Fruit fly (Drosophila melanogaster) whole organism, embryonic: ENCODE measurements around the gene CG10581.

Experiments used
- CG10321 ChIP-seq: fragments of 200-800 bp; sonication (Bioruptor generic); IDR thresholded peaks from 2 replicates; pipeline ENCODE4 v1.3.6; 2022; ENCODE audit warnings: missing biosample characterization, missing genetic modification characterization
- CG10462 ChIP-seq: fragments of 200-800 bp; sonication (Bioruptor generic); optimal IDR thresholded peaks from 2 replicates; lab custom pipeline; 2016; ENCODE audit warnings: missing biosample characterization, missing genetic modification characterization
- CG10979 ChIP-seq: fragments of 200-800 bp; sonication (Bioruptor generic); optimal IDR thresholded peaks from 2 replicates; lab custom pipeline; 2018; ENCODE audit warnings: missing biosample characterization, mild to moderate bottlenecking, missing genetic modification characterization, moderate library complexity
- CG13287 ChIP-seq: fragments of 200-800 bp; sonication (Bioruptor generic); IDR thresholded peaks from 2 replicates; pipeline ENCODE4 v1.3.6; 2022; ENCODE audit warnings: missing biosample characterization, missing genetic modification characterization; ENCODE audit not compliant: partially characterized antibody
- CG17912 ChIP-seq: fragments of 200-800 bp; sonication (Bioruptor generic); optimal IDR thresholded peaks from 2 replicates; lab custom pipeline; 2018; ENCODE audit warnings: missing biosample characterization, mild to moderate bottlenecking, missing genetic modification characterization
- CG1832 ChIP-seq: fragments of 200-800 bp; sonication (Bioruptor generic); optimal IDR thresholded peaks from 2 replicates; lab custom pipeline; 2017; ENCODE audit warnings: missing biosample characterization, mild to moderate bottlenecking, missing genetic modification characterization, inconsistent platforms
- CG18764 ChIP-seq: fragments of 200-800 bp; sonication (Bioruptor generic); optimal IDR thresholded peaks from 3 replicates; lab custom pipeline; 2016; ENCODE audit warnings: missing biosample characterization, missing genetic modification characterization
- CG2120 ChIP-seq: fragments of 200-800 bp; sonication (Bioruptor generic); optimal IDR thresholded peaks from 3 replicates; lab custom pipeline; 2016; ENCODE audit warnings: missing biosample characterization, missing genetic modification characterization
- CG2202 ChIP-seq: fragments of 200-800 bp; sonication (Bioruptor generic); optimal IDR thresholded peaks from 2 replicates; lab custom pipeline; 2018; ENCODE audit warnings: missing biosample characterization, mild to moderate bottlenecking, missing genetic modification characterization
- CG2889 ChIP-seq: fragments of 200-800 bp; sonication (Bioruptor generic); IDR thresholded peaks from 3 replicates; pipeline ENCODE4 v1.3.6; 2022; ENCODE audit warnings: missing biosample characterization, missing genetic modification characterization
- CG34224 ChIP-seq: fragments of 200-800 bp; sonication (Bioruptor generic); IDR thresholded peaks from 3 replicates; pipeline ENCODE4 v1.3.6; 2022; ENCODE audit warnings: missing biosample characterization, missing genetic modification characterization; ENCODE audit not compliant: partially characterized antibody
- CG3995 ChIP-seq: fragments of 200-800 bp; sonication (Bioruptor generic); optimal IDR thresholded peaks from 3 replicates; lab custom pipeline; 2016; ENCODE audit warnings: missing biosample characterization, missing genetic modification characterization
- CG7271 ChIP-seq: fragments of 200-800 bp; sonication (Bioruptor generic); optimal IDR thresholded peaks from 2 replicates; lab custom pipeline; 2018; ENCODE audit warnings: missing biosample characterization, mild to moderate bottlenecking, missing genetic modification characterization, moderate library complexity
- CG7745 ChIP-seq: fragments of 200-800 bp; sonication (Bioruptor generic); optimal IDR thresholded peaks from 2 replicates; lab custom pipeline; 2018; ENCODE audit warnings: missing biosample characterization, mild to moderate bottlenecking, missing genetic modification characterization, moderate library complexity
- CG7987 ChIP-seq: fragments of 200-800 bp; sonication (Bioruptor generic); optimal IDR thresholded peaks from 2 replicates; lab custom pipeline; 2018; ENCODE audit warnings: missing biosample characterization, mild to moderate bottlenecking, missing genetic modification characterization, moderate library complexity
- CG8089 ChIP-seq: fragments of 200-800 bp; sonication (Bioruptor generic); optimal IDR thresholded peaks from 3 replicates; lab custom pipeline; 2016; ENCODE audit warnings: missing biosample characterization, missing genetic modification characterization
- CG8281 ChIP-seq: fragments of 200-800 bp; sonication (Bioruptor generic); optimal IDR thresholded peaks from 2 replicates; lab custom pipeline; 2018; ENCODE audit warnings: missing biosample characterization, mild to moderate bottlenecking, missing genetic modification characterization, moderate library complexity
- CG9437 ChIP-seq: fragments of 200-800 bp; sonication (Bioruptor generic); optimal IDR thresholded peaks from 2 replicates; lab custom pipeline; 2018; ENCODE audit warnings: missing biosample characterization, mild to moderate bottlenecking, missing genetic modification characterization
- Dbx ChIP-seq: fragments of 200-800 bp; sonication (Bioruptor generic); IDR thresholded peaks from 3 replicates; pipeline ENCODE4 v1.3.6; 2022; ENCODE audit warnings: missing biosample characterization, missing genetic modification characterization
- Deaf1 ChIP-seq: fragments of 200-800 bp; optimal IDR thresholded peaks from 3 replicates; lab custom pipeline; 2019; ENCODE audit warnings: missing biosample characterization, mild to moderate bottlenecking, missing genetic modification characterization, moderate library complexity
- Dek ChIP-seq: fragments of 200-800 bp; sonication (Bioruptor generic); optimal IDR thresholded peaks from 3 replicates; lab custom pipeline; 2019; ENCODE audit warnings: missing biosample characterization, mild to moderate bottlenecking, missing genetic modification characterization, moderate library complexity
- Eip74EF ChIP-seq, 2 experiments: fragments of 200-800 bp in 1 of 2; fragments of >200 bp in 1 of 2; sonication (Bioruptor generic) in 1 of 2; optimal IDR thresholded peaks; 2 replicates each; lab custom pipeline; 2017 to 2019; ENCODE audit warnings: missing biosample characterization in 2 of 2, missing genetic modification characterization in 2 of 2, mild to moderate bottlenecking in 1 of 2, moderate library complexity in 1 of 2
- Elba2 ChIP-seq: fragments of 200-800 bp; sonication (Bioruptor generic); optimal IDR thresholded peaks from 3 replicates; lab custom pipeline; 2016; ENCODE audit warnings: missing biosample characterization, missing genetic modification characterization
- Neu2 ChIP-seq: fragments of 200-800 bp; sonication (Bioruptor generic); optimal IDR thresholded peaks from 3 replicates; lab custom pipeline; 2016; ENCODE audit warnings: missing biosample characterization, missing genetic modification characterization, borderline replicate concordance
- Oaz ChIP-seq: fragments of 200-800 bp; sonication (Bioruptor generic); IDR thresholded peaks from 2 replicates; pipeline ENCODE4 v1.3.6; 2022; ENCODE audit warnings: missing biosample characterization, missing genetic modification characterization
- Oli ChIP-seq: fragments of 200-800 bp; sonication (Bioruptor generic); optimal IDR thresholded peaks from 2 replicates; lab custom pipeline; 2018; ENCODE audit warnings: missing biosample characterization, mild to moderate bottlenecking, missing genetic modification characterization, moderate library complexity
- PHDP ChIP-seq: fragments of 200-800 bp; sonication (Bioruptor generic); optimal IDR thresholded peaks from 3 replicates; lab custom pipeline; 2018; ENCODE audit warnings: missing biosample characterization, mild to moderate bottlenecking, missing genetic modification characterization, moderate library complexity
- Stat92E ChIP-seq, 3 experiments: fragments of >200 bp in 2 of 3; fragments of 200-800 bp in 1 of 3; sonication (Bioruptor generic) in 1 of 3; optimal IDR thresholded peaks; 2 replicates each; lab custom pipeline; 2017 to 2019; ENCODE audit warnings: missing biosample characterization in 3 of 3, missing genetic modification characterization in 3 of 3, mild to moderate bottlenecking in 1 of 3, moderate library complexity in 1 of 3
- Taf1 ChIP-seq: fragments of 200-800 bp; sonication (Bioruptor generic); IDR thresholded peaks from 2 replicates; pipeline ENCODE4 v1.3.6; 2022; ENCODE audit warnings: missing biosample characterization, missing genetic modification characterization
- Usf ChIP-seq: fragments of 200-800 bp; sonication (Bioruptor generic); optimal IDR thresholded peaks from 2 replicates; lab custom pipeline; 2017; ENCODE audit warnings: missing genotype, missing biosample characterization, missing genetic modification characterization
- ac ChIP-seq: fragments of 200-800 bp; sonication (Bioruptor generic); optimal IDR thresholded peaks from 3 replicates; lab custom pipeline; 2017; ENCODE audit warnings: missing biosample characterization, mild to moderate bottlenecking, missing genetic modification characterization
- ara ChIP-seq: fragments of 200-800 bp; sonication (Bioruptor generic); IDR thresholded peaks from 2 replicates; pipeline ENCODE4 v1.3.6; 2022; ENCODE audit warnings: missing biosample characterization, missing genetic modification characterization
- ash1 ChIP-seq: fragments of 200-800 bp; sonication (Bioruptor generic); optimal IDR thresholded peaks from 2 replicates; lab custom pipeline; 2018; ENCODE audit warnings: missing biosample characterization, mild to moderate bottlenecking, missing genetic modification characterization
- da ChIP-seq: fragments of 200-800 bp; sonication (Bioruptor generic); optimal IDR thresholded peaks from 2 replicates; lab custom pipeline; 2016; ENCODE audit warnings: missing biosample characterization, missing genetic modification characterization
- dmrt11E ChIP-seq: fragments of 200-800 bp; sonication (Bioruptor generic); optimal IDR thresholded peaks from 3 replicates; lab custom pipeline; 2018; ENCODE audit warnings: missing biosample characterization, mild to moderate bottlenecking, missing genetic modification characterization, moderate library complexity
- fru ChIP-seq: fragments of >200 bp; optimal IDR thresholded peaks from 2 replicates; lab custom pipeline; 2017
- fu2 ChIP-seq: fragments of 200-800 bp; sonication (Bioruptor generic); optimal IDR thresholded peaks from 2 replicates; lab custom pipeline; 2016; ENCODE audit warnings: missing biosample characterization, missing genetic modification characterization
- gro ChIP-seq: fragments of 200-800 bp; sonication (Bioruptor generic); optimal IDR thresholded peaks from 2 replicates; lab custom pipeline; 2016; ENCODE audit warnings: missing biosample characterization, missing genetic modification characterization
- gsb-n ChIP-seq: fragments of 200-800 bp; sonication (Bioruptor generic); optimal IDR thresholded peaks from 3 replicates; lab custom pipeline; 2018; ENCODE audit warnings: missing biosample characterization, mild to moderate bottlenecking, missing genetic modification characterization
- hkb ChIP-seq, 2 experiments: fragments of 200-800 bp in 1 of 2; fragments of >200 bp in 1 of 2; sonication (Bioruptor generic) in 1 of 2; IDR thresholded peaks in 1 of 2; optimal IDR thresholded peaks in 1 of 2; 2 replicates each; pipeline versions ENCODE4 v1.3.6 to Lab custom; 2017 to 2022; ENCODE audit warnings: missing biosample characterization in 1 of 2, missing genetic modification characterization in 1 of 2
- inv ChIP-seq: fragments of 200-800 bp; sonication (Bioruptor generic); IDR thresholded peaks from 2 replicates; pipeline ENCODE4 v1.3.6; 2022; ENCODE audit warnings: missing biosample characterization, missing genetic modification characterization; ENCODE audit not compliant: partially characterized antibody
- klu ChIP-seq: fragments of 200-800 bp; sonication (Bioruptor generic); IDR thresholded peaks from 2 replicates; pipeline ENCODE4 v1.3.6; 2022; ENCODE audit warnings: missing biosample characterization, missing genetic modification characterization
- rib ChIP-seq: fragments of 200-800 bp; sonication (Bioruptor generic); IDR thresholded peaks from 2 replicates; pipeline ENCODE4 v1.3.6; 2022; ENCODE audit warnings: missing biosample characterization, missing genetic modification characterization
- ro ChIP-seq: fragments of 200-800 bp; sonication (Bioruptor generic); IDR thresholded peaks from 2 replicates; pipeline ENCODE4 v1.3.6; 2022; ENCODE audit warnings: missing biosample characterization, missing genetic modification characterization
- so ChIP-seq: fragments of 200-800 bp; sonication (Bioruptor generic); IDR thresholded peaks from 3 replicates; pipeline ENCODE4 v1.3.6; 2022; ENCODE audit warnings: missing biosample characterization, missing genetic modification characterization
- sqz ChIP-seq: fragments of 200-800 bp; sonication (Bioruptor generic); optimal IDR thresholded peaks from 3 replicates; lab custom pipeline; 2018; ENCODE audit warnings: missing biosample characterization, mild to moderate bottlenecking, missing genetic modification characterization
- stwl ChIP-seq: fragments of 200-800 bp; sonication (Bioruptor generic); optimal IDR thresholded peaks from 3 replicates; lab custom pipeline; 2018; ENCODE audit warnings: missing biosample characterization, mild to moderate bottlenecking, missing genetic modification characterization, moderate library complexity
- tll ChIP-seq, 2 experiments: fragments of 200-800 bp in 1 of 2; fragments of >200 bp in 1 of 2; sonication (Bioruptor generic) in 1 of 2; optimal IDR thresholded peaks; 2 replicates each; lab custom pipeline; 2017 to 2019; ENCODE audit warnings: missing biosample characterization in 2 of 2, missing genetic modification characterization in 2 of 2, mild to moderate bottlenecking in 1 of 2, moderate library complexity in 1 of 2

CG10581 gene

DNA sequence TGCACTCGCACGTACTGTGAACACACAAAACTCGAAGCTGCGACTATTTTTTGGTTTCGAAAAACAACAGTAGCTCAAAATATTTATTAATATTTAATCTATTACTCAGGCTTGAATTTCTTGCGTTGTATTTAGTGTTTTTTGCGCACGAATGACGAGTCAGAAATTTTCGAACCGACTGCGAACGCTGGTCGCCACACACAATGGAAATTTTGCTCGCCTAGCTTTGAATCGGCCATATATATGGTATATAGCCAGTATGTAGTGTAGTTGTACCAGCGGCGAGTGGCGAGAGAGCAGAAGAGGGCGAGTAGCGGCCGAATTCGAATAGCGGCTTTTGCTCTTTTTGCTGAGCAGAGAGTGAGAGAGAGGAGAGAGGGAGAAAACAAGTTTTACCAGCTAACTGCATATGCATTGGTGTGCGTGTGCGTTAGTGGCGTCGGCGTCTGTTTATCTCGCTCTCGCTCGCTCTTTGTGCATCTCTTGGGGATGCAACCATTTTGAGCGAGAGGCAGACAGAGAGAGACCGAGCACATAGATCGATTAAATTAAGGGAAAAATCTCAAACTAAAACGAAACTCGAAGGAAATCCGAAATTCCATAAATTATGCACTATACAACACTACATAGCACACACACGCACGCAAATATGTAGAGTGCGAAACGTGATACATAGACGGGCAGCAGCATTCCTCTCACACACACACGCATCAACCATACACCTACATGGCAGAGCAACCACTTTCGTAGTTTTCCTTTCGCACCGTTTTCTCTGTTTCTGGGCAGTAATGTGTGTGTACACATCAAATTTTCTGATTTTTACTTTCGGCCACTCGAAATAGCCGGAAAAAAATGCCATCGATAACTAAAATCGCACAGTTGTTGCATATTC, 7.7 kb downstream of the CG10581 start (continued):
- no peak for TF ChIP-seq hkb (optimal IDR thresholded peaks at IDR 0.05; lab: Kevin White, UChicago)
- no peak for TF ChIP-seq hkb (GFP tag; IDR thresholded peaks at IDR 0.05; lab: Robert Waterston, UW)
- no peak for TF ChIP-seq ac (GFP tag; lab: Kevin White, UChicago)
- TF ChIP-seq CG8089: no peak
- peak; percentile 16 for TF ChIP-seq PHDP (tag; lab: Kevin White, UChicago)
- TF ChIP-seq CG10321 (GFP tag; lab: Robert Waterston, UW): no peak
- no peak for TF ChIP-seq Stat92E (GFP tag; optimal IDR thresholded peaks at IDR 0.05; lab: Kevin White, UChicago)
- no peak for TF ChIP-seq CG17912
- TF ChIP-seq fru: peak; percentile 36
- TF ChIP-seq Neu2 (GFP tag; lab: Kevin White, UChicago): no peak
- TF ChIP-seq da (GFP tag; lab: Kevin White, UChicago): no peak
- TF ChIP-seq CG10979: no peak
- no peak for TF ChIP-seq CG9437 (GFP tag; lab: Kevin White, UChicago)
- TF ChIP-seq Dbx (GFP tag; lab: Robert Waterston, UW): peak; percentile 26; the same call in 1 of the 3 replicates
- TF ChIP-seq Usf (GFP tag; lab: Kevin White, UChicago): no peak
- TF ChIP-seq CG3995 (GFP tag; lab: Kevin White, UChicago): no peak
- TF ChIP-seq ro (GFP tag; lab: Robert Waterston, UW): no peak
- TF ChIP-seq dmrt11E (tag; lab: Kevin White, UChicago): no peak
- TF ChIP-seq CG10462: no peak
- peak; percentile 50 for TF ChIP-seq CG34224 (GFP tag; lab: Robert Waterston, UW)
- no peak for TF ChIP-seq gro (GFP tag; lab: Kevin White, UChicago)
- no peak for TF ChIP-seq Elba2 (GFP tag; lab: Kevin White, UChicago)
- no peak for TF ChIP-seq CG18764
- TF ChIP-seq Oaz (GFP tag; lab: Robert Waterston, UW): no peak
- no peak for TF ChIP-seq CG2202 (tag; lab: Kevin White, UChicago)
- TF ChIP-seq CG2120 (GFP tag; lab: Kevin White, UChicago): peak; percentile 17
- TF ChIP-seq CG7271 (tag; lab: Kevin White, UChicago): no peak
- peak; percentile 77 for TF ChIP-seq CG1832
- TF ChIP-seq fu2 (GFP tag; lab: Kevin White, UChicago): no peak
- TF ChIP-seq tll (GFP tag; optimal IDR thresholded peaks at IDR 0.05; lab: Kevin White, UChicago): no peak
- no peak for TF ChIP-seq inv (GFP tag; lab: Robert Waterston, UW)
- TF ChIP-seq stwl (tag; lab: Kevin White, UChicago): peak; percentile 92
- no peak for TF ChIP-seq CG7987 (GFP tag; lab: Kevin White, UChicago)
- peak; percentile 16 for TF ChIP-seq Dek (tag; lab: Kevin White, UChicago)
- TF ChIP-seq rib (GFP tag; lab: Robert Waterston, UW): 0 out of 2 replicates have a peak, but pooled peaks have one; percentile 43
- TF ChIP-seq ara (GFP tag; lab: Robert Waterston, UW): no peak
- TF ChIP-seq ash1 (GFP tag; lab: Kevin White, UChicago): no peak
- TF ChIP-seq gsb-n (tag; lab: Kevin White, UChicago): no peak
- TF ChIP-seq CG13287 (GFP tag; lab: Robert Waterston, UW): peak; percentile 35
- peak; percentile 44 for TF ChIP-seq CG7745 (tag; lab: Kevin White, UChicago)
- TF ChIP-seq CG2889 (GFP tag; lab: Robert Waterston, UW): no peak
- peak; percentile 18 for TF ChIP-seq sqz (GFP tag; lab: Kevin White, UChicago)
- TF ChIP-seq so (GFP tag; lab: Robert Waterston, UW): 0 out of 3 replicates have a peak, but pooled peaks have one; percentile 7
- peak; percentile 20 for TF ChIP-seq Deaf1 (tag; lab: Kevin White, UChicago)
- TF ChIP-seq CG8281 (tag; lab: Kevin White, UChicago): no peak
- TF ChIP-seq klu (GFP tag; lab: Robert Waterston, UW): no peak
- no peak for TF ChIP-seq Taf1
- no peak for TF ChIP-seq Oli (tag; lab: Kevin White, UChicago)
- peak in 1 of 2 experiments; percentile 46 for TF ChIP-seq Eip74EF (GFP tag; optimal IDR thresholded peaks at IDR 0.05; lab: Kevin White, UChicago)
